Worm (Caenorhabditis elegans) whole organism, L1 larva: ENCODE data around the gene Y9C9A.13.

ENCODE experiments used
- C34B4.2 ChIP-seq: sonication (generic microtip); optimal IDR thresholded peaks from 2 replicates; lab custom pipeline; 2017; ENCODE audit warnings: mild to moderate bottlenecking, missing genetic modification characterization, missing compliant biosample characterization
- dpl-1 ChIP-seq, 3 experiments: fragments of 150-350 bp in 2 of 3; sonication (generic microtip) in 1 of 3; optimal IDR thresholded peaks; 2 replicates each; lab custom pipeline; 2014 to 2017; ENCODE audit warnings: missing biosample characterization in 3 of 3, missing genetic modification characterization in 3 of 3, missing genetic modification reagents in 3 of 3
- elt-3 ChIP-seq, 6 experiments: fragments of 150-350 bp in 1 of 6; sonication (generic microtip); optimal IDR thresholded peaks; 2 replicates each; lab custom pipeline; 2017 to 2018; ENCODE audit warnings: missing biosample characterization in 6 of 6, missing genetic modification characterization in 6 of 6, inconsistent platforms in 1 of 6
- hpl-2 ChIP-seq: fragments of 150-350 bp; optimal IDR thresholded peaks from 2 replicates; lab custom pipeline; 2014; ENCODE audit warnings: missing biosample characterization, missing genetic modification reagents, missing genetic modification characterization
- jun-1 ChIP-seq: fragments of 150-350 bp; optimal IDR thresholded peaks from 2 replicates; lab custom pipeline; 2014; ENCODE audit warnings: missing biosample characterization, missing genetic modification reagents, missing genetic modification characterization
- lin-39 ChIP-seq: fragments of 150-350 bp; optimal IDR thresholded peaks from 2 replicates; lab custom pipeline; 2014; ENCODE audit warnings: missing biosample characterization, missing genetic modification reagents, missing genetic modification characterization
- mep-1 ChIP-seq: fragments of 150-350 bp; optimal IDR thresholded peaks from 2 replicates; lab custom pipeline; 2014; ENCODE audit warnings: missing biosample characterization, missing genetic modification characterization
- nhr-11 ChIP-seq: fragments of 150-350 bp; optimal IDR thresholded peaks from 2 replicates; lab custom pipeline; 2014; ENCODE audit warnings: missing biosample characterization, missing genetic modification characterization
- nhr-12 ChIP-seq: sonication (generic microtip); optimal IDR thresholded peaks from 2 replicates; lab custom pipeline; 2017; ENCODE audit warnings: missing biosample characterization, missing genetic modification characterization
- nhr-237 ChIP-seq: fragments of 150-350 bp; optimal IDR thresholded peaks from 2 replicates; lab custom pipeline; 2014; ENCODE audit warnings: missing biosample characterization, missing genetic modification characterization
- pag-3 ChIP-seq: sonication (generic microtip); optimal IDR thresholded peaks from 2 replicates; lab custom pipeline; 2017; ENCODE audit warnings: missing genetic modification characterization, mild to moderate bottlenecking, missing compliant biosample characterization, antibody characterized with exemption, borderline replicate concordance; ENCODE audit not compliant: insufficient read depth
- sup-37 ChIP-seq: fragments of 200-800 bp; sonication (Bioruptor generic); optimal IDR thresholded peaks from 2 replicates; lab custom pipeline; 2018; ENCODE audit warnings: mild to moderate bottlenecking, missing genetic modification characterization, missing compliant biosample characterization
- tbx-2 ChIP-seq: sonication (generic microtip); optimal IDR thresholded peaks from 2 replicates; lab custom pipeline; 2016; ENCODE audit warnings: missing genetic modification characterization, missing compliant biosample characterization
- zag-1 ChIP-seq: fragments of 150-350 bp; optimal IDR thresholded peaks from 2 replicates; lab custom pipeline; 2014; ENCODE audit warnings: missing biosample characterization, missing genetic modification characterization

ce11 chrIV:4996956-4997355 lies 27.6 kb upstream of the Y9C9A.13 start:
- TF ChIP-seq C34B4.2 (tag; lab: Kevin White, UChicago) = no peak
- no peak for TF ChIP-seq zag-1 (tag; lab: Kevin White, UChicago)
- no peak for TF ChIP-seq nhr-12 (tag; lab: Kevin White, UChicago)
- TF ChIP-seq mep-1 (tag; lab: Kevin White, UChicago) = no peak
- TF ChIP-seq pag-3 (tag; lab: Kevin White, UChicago) = no peak
- no peak for TF ChIP-seq lin-39 (tag; lab: Kevin White, UChicago)
- no peak for TF ChIP-seq sup-37 (GFP tag; lab: Kevin White, UChicago)
- no peak for TF ChIP-seq nhr-11 (tag; lab: Kevin White, UChicago)
- TF ChIP-seq elt-3 (tag; optimal IDR thresholded peaks at IDR 0.05; lab: Kevin White, UChicago) = no peak
- TF ChIP-seq tbx-2 = no peak
- no peak for TF ChIP-seq jun-1 (tag; lab: Kevin White, UChicago)
- TF ChIP-seq dpl-1 (GFP tag; optimal IDR thresholded peaks at IDR 0.05; lab: Kevin White, UChicago) = no peak
- TF ChIP-seq nhr-237 = no peak
- no peak for TF ChIP-seq hpl-2 (GFP tag; lab: Kevin White, UChicago)
